Worm (Caenorhabditis elegans) whole organism, mixed stage, embryonic: ENCODE measurements around the gene col-144.

ENCODE experiments used
- ces-1 ChIP-seq: fragments of 150-350 bp; optimal IDR thresholded peaks from 2 replicates; lab custom pipeline; 2014; ENCODE audit warnings: missing biosample characterization, missing genetic modification reagents, missing genetic modification characterization
- cnd-1 ChIP-seq: fragments of 200-800 bp; sonication (Bioruptor generic); optimal IDR thresholded peaks from 2 replicates; lab custom pipeline; 2018; ENCODE audit warnings: mild to moderate bottlenecking, missing genetic modification characterization, missing compliant biosample characterization
- ham-2 ChIP-seq: fragments of 200-800 bp; sonication (Bioruptor generic); optimal IDR thresholded peaks from 2 replicates; lab custom pipeline; 2018; ENCODE audit warnings: mild to moderate bottlenecking, missing genetic modification characterization, missing compliant biosample characterization
- lin-13 ChIP-seq: fragments of 150-350 bp; optimal IDR thresholded peaks from 2 replicates; lab custom pipeline; 2014; ENCODE audit warnings: missing biosample characterization, missing genetic modification characterization
- mls-2 ChIP-seq: sonication (generic microtip); optimal IDR thresholded peaks from 2 replicates; lab custom pipeline; 2016; ENCODE audit warnings: mild to moderate bottlenecking, missing genetic modification characterization, moderate library complexity, missing compliant biosample characterization
- nhr-237 ChIP-seq: fragments of 150-350 bp; optimal IDR thresholded peaks from 2 replicates; lab custom pipeline; 2014; ENCODE audit warnings: missing biosample characterization, missing genetic modification characterization
- nhr-28 ChIP-seq: fragments of 150-350 bp; optimal IDR thresholded peaks from 2 replicates; lab custom pipeline; 2014; ENCODE audit warnings: missing biosample characterization, missing genetic modification characterization
- nhr-76 ChIP-seq: sonication (generic microtip); optimal IDR thresholded peaks from 2 replicates; lab custom pipeline; 2017; ENCODE audit warnings: missing biosample characterization, missing genetic modification characterization
- pha-4 ChIP-seq: fragments of 150-350 bp; optimal IDR thresholded peaks from 2 replicates; lab custom pipeline; 2018; ENCODE audit warnings: missing biosample characterization, missing genetic modification reagents, missing genetic modification characterization
- snpc-4 ChIP-seq: fragments of 150-350 bp; optimal IDR thresholded peaks from 2 replicates; lab custom pipeline; 2014; ENCODE audit warnings: missing biosample characterization, missing genetic modification characterization
- sptf-1 ChIP-seq: sonication (generic microtip); optimal IDR thresholded peaks from 2 replicates; lab custom pipeline; 2017; ENCODE audit warnings: mild to moderate bottlenecking, missing genetic modification characterization, moderate library complexity, missing compliant biosample characterization
- tbx-8 ChIP-seq: fragments of 200-800 bp; sonication (Bioruptor generic); optimal IDR thresholded peaks from 2 replicates; lab custom pipeline; 2018; ENCODE audit warnings: mild to moderate bottlenecking, missing genetic modification characterization, moderate library complexity, missing compliant biosample characterization
- unc-62 ChIP-seq: fragments of 150-350 bp; optimal IDR thresholded peaks from 2 replicates; lab custom pipeline; 2014; ENCODE audit warnings: missing biosample characterization, missing genetic modification reagents, missing genetic modification characterization
- ztf-11 ChIP-seq: fragments of 150-350 bp; optimal IDR thresholded peaks from 2 replicates; lab custom pipeline; 2014; ENCODE audit warnings: missing biosample characterization, missing genetic modification characterization

DNA sequence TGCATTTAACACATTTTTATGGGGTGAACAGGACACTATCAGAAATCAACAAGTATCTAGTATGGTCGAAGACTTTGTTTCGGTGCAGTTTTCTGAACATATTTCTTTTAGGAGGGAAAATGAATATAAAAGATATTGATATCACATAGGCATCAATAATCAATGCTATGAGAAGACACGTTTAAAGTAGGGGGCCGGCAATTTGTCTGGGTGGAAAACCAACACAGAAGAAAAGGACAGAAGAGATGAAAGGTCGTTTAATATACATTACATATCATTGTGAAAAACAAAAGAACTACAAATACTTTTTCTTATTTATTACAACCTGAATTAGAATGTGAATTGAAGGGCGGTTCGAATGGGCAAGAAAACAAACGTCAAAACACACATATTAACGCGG, 8.1 kb downstream of the col-144 start:
- no peak for TF ChIP-seq unc-62 (GFP tag; lab: Kevin White, UChicago)
- no peak for TF ChIP-seq pha-4 (tag; lab: Kevin White, UChicago)
- TF ChIP-seq nhr-28 (tag; lab: Kevin White, UChicago), result no peak
- TF ChIP-seq ztf-11 (tag; lab: Kevin White, UChicago), result no peak
- no peak for TF ChIP-seq lin-13
- no peak for TF ChIP-seq cnd-1 (tag; lab: Kevin White, UChicago)
- no peak for TF ChIP-seq snpc-4
- no peak for TF ChIP-seq ces-1 (GFP tag; lab: Kevin White, UChicago)
- no peak for TF ChIP-seq nhr-237 (tag; lab: Kevin White, UChicago)
- TF ChIP-seq mls-2, result no peak
- no peak for TF ChIP-seq ham-2 (GFP tag; lab: Kevin White, UChicago)
- TF ChIP-seq nhr-76 (tag; lab: Kevin White, UChicago), result no peak
- no peak for TF ChIP-seq tbx-8
- no peak for TF ChIP-seq sptf-1
